Worm (Caenorhabditis elegans): Measurements from ENCODE around the gene C42C1.19.

Gene C42C1.19

ce11 chrIV:12336893-12337627, 54.5 kb downstream of the C42C1.19 start, which contains the start of the genes F19B6.10 and wht-5:
F19B6.10 (plus strand) TSS chrIV:12337193.
wht-5 (plus strand) TSS chrIV:12337577.
- no peak for TF ChIP-seq nhr-6 (tag; optimal IDR thresholded peaks at IDR 0.05)
- no peak for TF ChIP-seq sma-3 (GFP tag; optimal IDR thresholded peaks at IDR 0.05)
- no peak for TF ChIP-seq ZK546.5 (tag; optimal IDR thresholded peaks at IDR 0.05)
- no peak for TF ChIP-seq zag-1 (tag; optimal IDR thresholded peaks at IDR 0.05)
- TF ChIP-seq dmd-4 (tag; optimal IDR thresholded peaks at IDR 0.05), result no peak
- TF ChIP-seq elt-3 (tag; optimal IDR thresholded peaks at IDR 0.05), result no peak
- no peak for TF ChIP-seq C34F6.9 (tag; optimal IDR thresholded peaks at IDR 0.05)
- TF ChIP-seq aly-2 (tag; optimal IDR thresholded peaks at IDR 0.05), result no peak

All from whole organism, L2 larva.